Fruit fly (Drosophila melanogaster) Kc167 (cell line): ENCODE data around the gene CG43137.

Source experiments
- Sin3A ChIP-seq: fragments of >200 bp; optimal IDR thresholded peaks from 2 replicates; lab custom pipeline; 2018; ENCODE audit warnings: missing external identifiers
- h ChIP-seq: fragments of >200 bp; optimal IDR thresholded peaks from 3 replicates; lab custom pipeline; 2018; ENCODE audit warnings: missing external identifiers

dm6 chrX:5896809-5897700 lies 32.1 kb upstream of the CG43137 start:
- no peak for TF ChIP-seq Sin3A (lab: Kevin White, UChicago)
- TF ChIP-seq h, result no peak
